Worm (Caenorhabditis elegans): ENCODE measurements around the gene ZK816.3.

Gene ZK816.3

ce11 chrX:3343620-3344197 lies 4.5 kb upstream of the ZK816.3 start:
- TF ChIP-seq unc-62 (GFP tag; optimal IDR thresholded peaks at IDR 0.05) = no peak
- TF ChIP-seq elt-3 (tag; optimal IDR thresholded peaks at IDR 0.05) = no peak
- peak; percentile 41 for TF ChIP-seq sptf-1 (tag; optimal IDR thresholded peaks at IDR 0.05)
- TF ChIP-seq ceh-39 (tag; optimal IDR thresholded peaks at IDR 0.05) = no peak
- peak; percentile 18 for TF ChIP-seq unc-120 (tag; optimal IDR thresholded peaks at IDR 0.05; ENCODE audit: poor library complexity, severe bottlenecking)
- TF ChIP-seq mep-1 (tag; optimal IDR thresholded peaks at IDR 0.05) = no peak
- peak; percentile 0 for TF ChIP-seq M03D4.4 (tag; optimal IDR thresholded peaks at IDR 0.05)
- TF ChIP-seq nhr-28 (tag; optimal IDR thresholded peaks at IDR 0.05) = no peak
- TF ChIP-seq ces-1 (GFP tag; optimal IDR thresholded peaks at IDR 0.05) = no peak
- no peak for TF ChIP-seq ztf-11 (tag; optimal IDR thresholded peaks at IDR 0.05)
- TF ChIP-seq elt-1 (tag; optimal IDR thresholded peaks at IDR 0.05; ENCODE audit: borderline replicate concordance, insufficient read depth) = peak; percentile 92

- TF ChIP-seq ceh-83 (GFP tag; optimal IDR thresholded peaks at IDR 0.05) (no peak), bed-3 (GFP tag; optimal IDR thresholded peaks at IDR 0.05) (no peak), nhr-12 (tag; optimal IDR thresholded peaks at IDR 0.05) (no peak), hlh-1 (tag; optimal IDR thresholded peaks at IDR 0.05) (no peak), snpc-4 (tag; optimal IDR thresholded peaks at IDR 0.05) (no peak), sem-2 (GFP tag; optimal IDR thresholded peaks at IDR 0.05) (no peak), mls-2 (tag; optimal IDR thresholded peaks at IDR 0.05) (no peak), pha-4 (tag; optimal IDR thresholded peaks at IDR 0.05) (no peak)
Measured at ce11 chrX:3350306-3350705, 2.1 kb downstream of the ZK816.3 start, which contains the start of gene nspg-4. Gene nspg-4 (minus strand): TSS chrX:3350406.

ce11 chrX:3351526-3351925 lies 3.3 kb downstream of the ZK816.3 start, which contains the start of gene ZK816.1:
Gene ZK816.1 (plus strand): TSS chrX:3351712.
- TF ChIP-seq mls-2 (tag; optimal IDR thresholded peaks at IDR 0.05) (peak; percentile 18), bed-3 (GFP tag; optimal IDR thresholded peaks at IDR 0.05) (no peak), ces-1 (GFP tag; optimal IDR thresholded peaks at IDR 0.05) (peak; percentile 82)

- TF ChIP-seq drap-1 (GFP tag; optimal IDR thresholded peaks at IDR 0.05) = no peak
Measured at ce11 chrX:3362378-3362777, 14.2 kb downstream of the ZK816.3 start, which contains the start of gene dhs-26. Gene dhs-26 (minus strand): TSS chrX:3362493.

- TF ChIP-seq mls-2 (tag; optimal IDR thresholded peaks at IDR 0.05) = no peak
- TF ChIP-seq pha-4 (tag; optimal IDR thresholded peaks at IDR 0.05) = no peak
- TF ChIP-seq snpc-4 (tag; optimal IDR thresholded peaks at IDR 0.05) = no peak
- no peak for TF ChIP-seq unc-120 (tag; optimal IDR thresholded peaks at IDR 0.05; ENCODE audit: poor library complexity, severe bottlenecking)
- no peak for TF ChIP-seq ceh-39 (tag; optimal IDR thresholded peaks at IDR 0.05)
- TF ChIP-seq nhr-2 (tag; optimal IDR thresholded peaks at IDR 0.05) = no peak
- no peak for TF ChIP-seq drap-1 (GFP tag; optimal IDR thresholded peaks at IDR 0.05)
- no peak for TF ChIP-seq unc-62 (GFP tag; optimal IDR thresholded peaks at IDR 0.05)
- TF ChIP-seq tbx-8 (GFP tag; optimal IDR thresholded peaks at IDR 0.05) = no peak
- TF ChIP-seq ceh-83 (GFP tag; optimal IDR thresholded peaks at IDR 0.05) = no peak
- no peak for TF ChIP-seq cnd-1 (tag; optimal IDR thresholded peaks at IDR 0.05)
- no peak for TF ChIP-seq ces-1 (GFP tag; optimal IDR thresholded peaks at IDR 0.05)
- TF ChIP-seq elt-1 (tag; optimal IDR thresholded peaks at IDR 0.05; ENCODE audit: borderline replicate concordance, insufficient read depth) = no peak
- TF ChIP-seq ceh-43 (GFP tag; optimal IDR thresholded peaks at IDR 0.05) = no peak
- no peak for TF ChIP-seq lin-13 (tag; optimal IDR thresholded peaks at IDR 0.05)
- no peak for TF ChIP-seq flh-1 (GFP tag; optimal IDR thresholded peaks at IDR 0.05)
- TF ChIP-seq lin-32 (GFP tag; optimal IDR thresholded peaks at IDR 0.05) = no peak
- no peak for TF ChIP-seq bed-3 (GFP tag; optimal IDR thresholded peaks at IDR 0.05)
- no peak for TF ChIP-seq elt-3 (tag; optimal IDR thresholded peaks at IDR 0.05)
- TF ChIP-seq sem-2 (GFP tag; optimal IDR thresholded peaks at IDR 0.05) = no peak
Measured at ce11 chrX:3366782-3367181, 18.6 kb downstream of the ZK816.3 start.

- TF ChIP-seq unc-120 (tag; optimal IDR thresholded peaks at IDR 0.05; ENCODE audit: poor library complexity, severe bottlenecking) (no peak), ham-2 (GFP tag; optimal IDR thresholded peaks at IDR 0.05) (no peak), snpc-4 (tag; optimal IDR thresholded peaks at IDR 0.05) (no peak), unc-62 (GFP tag; optimal IDR thresholded peaks at IDR 0.05) (no peak), nhr-12 (tag; optimal IDR thresholded peaks at IDR 0.05) (no peak), ces-1 (GFP tag; optimal IDR thresholded peaks at IDR 0.05) (no peak), cnd-1 (tag; optimal IDR thresholded peaks at IDR 0.05) (no peak), nhr-76 (tag; optimal IDR thresholded peaks at IDR 0.05) (no peak), nhr-28 (tag; optimal IDR thresholded peaks at IDR 0.05) (no peak)
Measured at ce11 chrX:3368659-3369058, 20.5 kb downstream of the ZK816.3 start, which contains the start of gene ZK563.2. Gene ZK563.2 (plus strand): TSS chrX:3368959.

Data from whole organism, mixed stage, embryonic.